Worm (Caenorhabditis elegans): ENCODE measurements around the gene klf-2.

DNA sequence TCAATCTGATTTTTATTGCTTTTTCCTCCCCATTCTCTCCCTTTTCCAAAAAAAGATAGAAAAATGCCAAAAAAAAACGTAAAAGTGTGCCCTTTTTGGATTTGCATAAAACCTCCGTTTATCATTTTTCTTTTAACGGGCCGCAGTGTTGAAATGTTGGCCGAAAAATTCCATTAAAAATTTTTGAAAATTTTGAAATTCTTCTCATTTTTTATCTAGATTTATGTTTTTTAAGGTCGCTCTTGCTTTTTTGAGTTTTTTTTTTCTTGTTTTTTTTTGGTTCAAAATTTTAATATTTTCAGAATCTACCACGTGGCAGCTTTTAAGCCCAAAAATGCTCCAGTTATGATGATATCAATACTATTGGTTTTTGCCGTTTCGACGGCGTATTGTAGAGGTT lies 31.1 kb upstream of the klf-2 start, which contains the start of gene mnr-1:
- TF ChIP-seq ceh-34 (tag; optimal IDR thresholded peaks at IDR 0.05) (no peak), pha-2 (tag; optimal IDR thresholded peaks at IDR 0.05) (no peak)

All from whole organism, late embryonic.